Worm (Caenorhabditis elegans) whole organism, mixed stage, embryonic: ENCODE data around the gene B0507.2.

Source experiments
- M03D4.4 ChIP-seq: sonication (generic microtip); optimal IDR thresholded peaks from 2 replicates; lab custom pipeline; 2017; ENCODE audit warnings: mild to moderate bottlenecking, missing genetic modification characterization, missing compliant biosample characterization
- bed-3 ChIP-seq: fragments of 200-800 bp; sonication (Bioruptor generic); optimal IDR thresholded peaks from 3 replicates; lab custom pipeline; 2018; ENCODE audit warnings: mild to moderate bottlenecking, missing genetic modification characterization, moderate library complexity, missing compliant biosample characterization
- blmp-1 ChIP-seq: fragments of 150-350 bp; optimal IDR thresholded peaks from 2 replicates; lab custom pipeline; 2014; ENCODE audit warnings: missing biosample characterization, missing genetic modification characterization
- ceh-39 ChIP-seq: fragments of 150-350 bp; optimal IDR thresholded peaks from 2 replicates; lab custom pipeline; 2014; ENCODE audit warnings: missing biosample characterization, missing genetic modification characterization
- ceh-43 ChIP-seq: fragments of 200-800 bp; sonication (Bioruptor generic); optimal IDR thresholded peaks from 2 replicates; lab custom pipeline; 2018; ENCODE audit warnings: mild to moderate bottlenecking, missing genetic modification characterization, moderate library complexity, missing compliant biosample characterization
- ceh-83 ChIP-seq: fragments of 200-800 bp; sonication (Bioruptor generic); optimal IDR thresholded peaks from 2 replicates; lab custom pipeline; 2018; ENCODE audit warnings: mild to moderate bottlenecking, missing genetic modification characterization, missing compliant biosample characterization
- drap-1 ChIP-seq: fragments of 200-800 bp; sonication (Bioruptor generic); optimal IDR thresholded peaks from 3 replicates; lab custom pipeline; 2018; ENCODE audit warnings: mild to moderate bottlenecking, missing genetic modification characterization, missing compliant biosample characterization
- elt-1 ChIP-seq: sonication (generic microtip); optimal IDR thresholded peaks from 2 replicates; lab custom pipeline; 2017; ENCODE audit warnings: missing genetic modification characterization, mild to moderate bottlenecking, missing compliant biosample characterization, antibody characterized with exemption, moderate library complexity, borderline replicate concordance; ENCODE audit not compliant: insufficient read depth
- elt-3 ChIP-seq: fragments of 150-350 bp; optimal IDR thresholded peaks from 2 replicates; lab custom pipeline; 2014; ENCODE audit warnings: missing biosample characterization, missing genetic modification characterization
- flh-1 ChIP-seq: fragments of 200-800 bp; sonication (Bioruptor generic); optimal IDR thresholded peaks from 2 replicates; lab custom pipeline; 2018; ENCODE audit warnings: mild to moderate bottlenecking, missing genetic modification characterization, moderate library complexity, missing compliant biosample characterization
- hlh-1 ChIP-seq: fragments of 150-350 bp; optimal IDR thresholded peaks from 2 replicates; lab custom pipeline; 2014; ENCODE audit warnings: missing biosample characterization, missing genetic modification reagents, missing genetic modification characterization
- lin-13 ChIP-seq: fragments of 150-350 bp; optimal IDR thresholded peaks from 2 replicates; lab custom pipeline; 2014; ENCODE audit warnings: missing biosample characterization, missing genetic modification characterization
- lin-32 ChIP-seq: fragments of 200-800 bp; sonication (Bioruptor generic); optimal IDR thresholded peaks from 2 replicates; lab custom pipeline; 2018; ENCODE audit warnings: mild to moderate bottlenecking, missing genetic modification characterization, missing compliant biosample characterization
- lsy-2 ChIP-seq: fragments of 150-350 bp; optimal IDR thresholded peaks from 2 replicates; lab custom pipeline; 2014; ENCODE audit warnings: missing biosample characterization, missing genetic modification characterization
- mab-5 ChIP-seq: fragments of 150-350 bp; optimal IDR thresholded peaks from 2 replicates; lab custom pipeline; 2014; ENCODE audit warnings: missing biosample characterization, missing genetic modification characterization
- mep-1 ChIP-seq: fragments of 150-350 bp; optimal IDR thresholded peaks from 2 replicates; lab custom pipeline; 2017; ENCODE audit warnings: missing biosample characterization, missing genetic modification reagents, missing genetic modification characterization, inconsistent platforms
- mls-2 ChIP-seq: sonication (generic microtip); optimal IDR thresholded peaks from 2 replicates; lab custom pipeline; 2016; ENCODE audit warnings: mild to moderate bottlenecking, missing genetic modification characterization, moderate library complexity, missing compliant biosample characterization
- nhr-12 ChIP-seq: fragments of 150-350 bp; optimal IDR thresholded peaks from 2 replicates; lab custom pipeline; 2014; ENCODE audit warnings: missing biosample characterization, missing genetic modification characterization
- nhr-2 ChIP-seq: fragments of 150-350 bp; optimal IDR thresholded peaks from 2 replicates; lab custom pipeline; 2014; ENCODE audit warnings: missing biosample characterization, missing genetic modification characterization
- nhr-237 ChIP-seq: fragments of 150-350 bp; optimal IDR thresholded peaks from 2 replicates; lab custom pipeline; 2014; ENCODE audit warnings: missing biosample characterization, missing genetic modification characterization
- nhr-28 ChIP-seq: fragments of 150-350 bp; optimal IDR thresholded peaks from 2 replicates; lab custom pipeline; 2014; ENCODE audit warnings: missing biosample characterization, missing genetic modification characterization
- nhr-76 ChIP-seq: sonication (generic microtip); optimal IDR thresholded peaks from 2 replicates; lab custom pipeline; 2017; ENCODE audit warnings: missing biosample characterization, missing genetic modification characterization
- pha-4 ChIP-seq: fragments of 150-350 bp; optimal IDR thresholded peaks from 2 replicates; lab custom pipeline; 2018; ENCODE audit warnings: missing biosample characterization, missing genetic modification reagents, missing genetic modification characterization
- sem-2 ChIP-seq: fragments of 200-800 bp; sonication (Bioruptor generic); optimal IDR thresholded peaks from 2 replicates; lab custom pipeline; 2018; ENCODE audit warnings: mild to moderate bottlenecking, missing genetic modification characterization, missing compliant biosample characterization
- snpc-4 ChIP-seq: fragments of 150-350 bp; optimal IDR thresholded peaks from 2 replicates; lab custom pipeline; 2014; ENCODE audit warnings: missing biosample characterization, missing genetic modification characterization
- sptf-1 ChIP-seq: sonication (generic microtip); optimal IDR thresholded peaks from 2 replicates; lab custom pipeline; 2017; ENCODE audit warnings: mild to moderate bottlenecking, missing genetic modification characterization, moderate library complexity, missing compliant biosample characterization
- tbx-8 ChIP-seq: fragments of 200-800 bp; sonication (Bioruptor generic); optimal IDR thresholded peaks from 2 replicates; lab custom pipeline; 2018; ENCODE audit warnings: mild to moderate bottlenecking, missing genetic modification characterization, moderate library complexity, missing compliant biosample characterization
- unc-120 ChIP-seq: sonication (generic microtip); optimal IDR thresholded peaks from 2 replicates; lab custom pipeline; 2017; ENCODE audit warnings: missing genetic modification characterization, missing compliant biosample characterization; ENCODE audit not compliant: poor library complexity, severe bottlenecking
- unc-39 ChIP-seq: fragments of 150-350 bp; optimal IDR thresholded peaks from 2 replicates; lab custom pipeline; 2014; ENCODE audit warnings: missing biosample characterization, missing genetic modification characterization
- zip-8 ChIP-seq: fragments of 150-350 bp; optimal IDR thresholded peaks from 2 replicates; lab custom pipeline; 2014; ENCODE audit warnings: missing biosample characterization, missing genetic modification characterization
- ztf-11 ChIP-seq: fragments of 150-350 bp; optimal IDR thresholded peaks from 2 replicates; lab custom pipeline; 2014; ENCODE audit warnings: missing biosample characterization, missing genetic modification characterization

Gene B0507.2

ce11 chrV:8745858-8746257, 28.3 kb upstream of the B0507.2 start, which contains the start of gene B0507.6:
Gene B0507.6, plus strand, starts transcription at chrV:8746158.
- no peak for TF ChIP-seq nhr-12

- no peak for TF ChIP-seq unc-120 (tag; lab: Kevin White, UChicago)
- TF ChIP-seq pha-4 (tag; lab: Kevin White, UChicago): no peak
- TF ChIP-seq tbx-8 (GFP tag; lab: Kevin White, UChicago): no peak
- TF ChIP-seq mep-1 (tag; lab: Kevin White, UChicago): no peak
- TF ChIP-seq ceh-39: no peak
- TF ChIP-seq lin-32 (GFP tag; lab: Kevin White, UChicago): no peak
- no peak for TF ChIP-seq sptf-1 (tag; lab: Kevin White, UChicago)
- TF ChIP-seq drap-1 (GFP tag; lab: Kevin White, UChicago): no peak
- no peak for TF ChIP-seq nhr-12
- TF ChIP-seq nhr-2 (tag; lab: Kevin White, UChicago): no peak
- no peak for TF ChIP-seq zip-8 (tag; lab: Kevin White, UChicago)
- no peak for TF ChIP-seq lin-13 (tag; lab: Kevin White, UChicago)
- no peak for TF ChIP-seq ztf-11 (tag; lab: Kevin White, UChicago)
- TF ChIP-seq ceh-83 (GFP tag; lab: Kevin White, UChicago): no peak
- no peak for TF ChIP-seq flh-1 (GFP tag; lab: Kevin White, UChicago)
- TF ChIP-seq mab-5 (tag; lab: Kevin White, UChicago): no peak
- TF ChIP-seq hlh-1: no peak
- TF ChIP-seq nhr-237 (tag; lab: Kevin White, UChicago): no peak
- no peak for TF ChIP-seq snpc-4 (tag; lab: Kevin White, UChicago)
- TF ChIP-seq, all 35 proteins: peak for 0
These were observed 20.7 kb upstream of the B0507.2 start, which contains the start of gene B0507.5 for ce11 chrV:8753395-8753794. Gene B0507.5, plus strand, starts transcription at chrV:8753695.

ce11 chrV:8754670-8755069, 19.5 kb upstream of the B0507.2 start, which contains the start of gene B0507.4:
Gene B0507.4, plus strand, starts transcription at chrV:8754970.
- TF ChIP-seq ceh-43 (GFP tag; lab: Kevin White, UChicago) (no peak), ztf-11 (tag; lab: Kevin White, UChicago) (no peak), sptf-1 (tag; lab: Kevin White, UChicago) (no peak), mab-5 (tag; lab: Kevin White, UChicago) (no peak)

- no peak for TF ChIP-seq nhr-237 (tag; lab: Kevin White, UChicago)
- no peak for TF ChIP-seq zip-8 (tag; lab: Kevin White, UChicago)
- no peak for TF ChIP-seq ceh-43 (GFP tag; lab: Kevin White, UChicago)
- TF ChIP-seq ztf-11 (tag; lab: Kevin White, UChicago): no peak
- no peak for TF ChIP-seq blmp-1 (tag; lab: Kevin White, UChicago)
- no peak for TF ChIP-seq elt-3 (tag; lab: Kevin White, UChicago)
- TF ChIP-seq drap-1 (GFP tag; lab: Kevin White, UChicago): no peak
- no peak for TF ChIP-seq tbx-8 (GFP tag; lab: Kevin White, UChicago)
- no peak for TF ChIP-seq lin-32 (GFP tag; lab: Kevin White, UChicago)
- no peak for TF ChIP-seq mls-2
- no peak for TF ChIP-seq bed-3
- TF ChIP-seq sem-2 (GFP tag; lab: Kevin White, UChicago): no peak
- no peak for TF ChIP-seq nhr-28
- no peak for TF ChIP-seq unc-39
- no peak for TF ChIP-seq unc-120 (tag; lab: Kevin White, UChicago)
- no peak for TF ChIP-seq lsy-2 (tag; lab: Kevin White, UChicago)
- TF ChIP-seq M03D4.4 (tag; lab: Kevin White, UChicago): no peak
- TF ChIP-seq nhr-76 (tag; lab: Kevin White, UChicago): no peak
These were observed 15.5 kb upstream of the B0507.2 start, which contains the start of gene B0507.7 for ce11 chrV:8758618-8759017. Gene B0507.7, minus strand, starts transcription at chrV:8758718.

- TF ChIP-seq nhr-2 (tag; lab: Kevin White, UChicago): no peak
- no peak for TF ChIP-seq elt-1 (tag; lab: Kevin White, UChicago)
- TF ChIP-seq nhr-28: no peak
- TF ChIP-seq ceh-43 (GFP tag; lab: Kevin White, UChicago): no peak
- no peak for TF ChIP-seq lin-32 (GFP tag; lab: Kevin White, UChicago)
- TF ChIP-seq sem-2 (GFP tag; lab: Kevin White, UChicago): no peak
- no peak for TF ChIP-seq snpc-4 (tag; lab: Kevin White, UChicago)
- no peak for TF ChIP-seq unc-120 (tag; lab: Kevin White, UChicago)
- no peak for TF ChIP-seq sptf-1 (tag; lab: Kevin White, UChicago)
- no peak for TF ChIP-seq hlh-1
- no peak for TF ChIP-seq mab-5 (tag; lab: Kevin White, UChicago)
These were observed 13.7 kb upstream of the B0507.2 start, which contains the start of gene ddn-1 for ce11 chrV:8760416-8760815. Gene ddn-1, minus strand, starts transcription at chrV:8760516.
